Worm (Caenorhabditis elegans): Measurements from ENCODE around the gene imb-2.

DNA sequence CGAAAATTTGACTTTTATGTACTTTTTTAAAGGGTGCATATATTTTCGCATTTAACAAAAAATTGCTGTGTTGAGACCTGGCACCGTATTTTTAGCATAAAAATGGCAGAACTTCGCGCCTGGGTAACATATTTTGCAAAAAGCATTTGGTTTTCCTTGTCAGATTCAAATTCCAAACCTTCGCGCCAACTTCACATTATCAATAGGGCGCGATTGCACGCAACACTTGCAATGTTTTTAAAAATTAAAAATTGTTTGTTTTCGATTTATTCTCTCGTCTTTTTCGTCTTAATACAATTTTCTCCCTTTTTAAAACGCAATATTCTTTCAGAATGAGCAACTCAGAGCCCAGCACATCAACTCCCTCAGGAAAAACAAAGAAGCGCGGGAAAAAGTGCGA is 18.1 kb downstream of the imb-2 start, which contains the start of gene mes-2:
- TF ChIP-seq ceh-9 (tag; optimal IDR thresholded peaks at IDR 0.05) = no peak
- TF ChIP-seq hlh-6 (tag; optimal IDR thresholded peaks at IDR 0.05) = no peak
- no peak for TF ChIP-seq fkh-10 (GFP tag; optimal IDR thresholded peaks at IDR 0.05)
- TF ChIP-seq ama-1 (optimal IDR thresholded peaks at IDR 0.05) = no peak
- TF ChIP-seq sox-2 (GFP tag; IDR thresholded peaks at IDR 0.05) = no peak
- no peak for TF ChIP-seq zip-5 (tag; optimal IDR thresholded peaks at IDR 0.05)
